Fruit fly (Drosophila melanogaster) whole organism, embryonic: ENCODE results near the gene Polr1B.

Source experiments
- CG1024 ChIP-seq: fragments of 200-800 bp; sonication (Bioruptor generic); IDR thresholded peaks from 2 replicates; pipeline ENCODE4 v1.3.6; 2022; ENCODE audit warnings: missing biosample characterization, missing genetic modification characterization
- CG11695 ChIP-seq: fragments of 200-800 bp; sonication (Bioruptor generic); IDR thresholded peaks from 3 replicates; pipeline ENCODE4 v1.3.6; 2022; ENCODE audit warnings: missing biosample characterization, missing genetic modification characterization
- CG12104 ChIP-seq: fragments of 200-800 bp; sonication (Bioruptor generic); optimal IDR thresholded peaks from 3 replicates; lab custom pipeline; 2016; ENCODE audit warnings: missing biosample characterization, missing genetic modification characterization
- CG12236 ChIP-seq: fragments of 200-800 bp; sonication (Bioruptor generic); optimal IDR thresholded peaks from 2 replicates; lab custom pipeline; 2016; ENCODE audit warnings: missing biosample characterization, missing genetic modification characterization
- CG12744 ChIP-seq: fragments of 200-800 bp; sonication (Bioruptor generic); optimal IDR thresholded peaks from 2 replicates; lab custom pipeline; 2016; ENCODE audit warnings: missing biosample characterization, missing genetic modification characterization
- CG13894 ChIP-seq: fragments of 200-800 bp; sonication (Bioruptor generic); optimal IDR thresholded peaks from 3 replicates; lab custom pipeline; 2018; ENCODE audit warnings: missing biosample characterization, mild to moderate bottlenecking, missing genetic modification characterization, moderate library complexity
- CG14050 ChIP-seq: fragments of 200-800 bp; sonication (Bioruptor generic); IDR thresholded peaks from 3 replicates; pipeline ENCODE4 v1.3.6; 2022; ENCODE audit warnings: missing biosample characterization, missing genetic modification characterization
- CG14710 ChIP-seq: fragments of 200-800 bp; sonication (Bioruptor generic); optimal IDR thresholded peaks from 3 replicates; lab custom pipeline; 2019; ENCODE audit warnings: missing biosample characterization, mild to moderate bottlenecking, missing genetic modification characterization, moderate library complexity
- CG16815 ChIP-seq: fragments of 200-800 bp; sonication (Bioruptor generic); optimal IDR thresholded peaks from 3 replicates; lab custom pipeline; 2017; ENCODE audit warnings: missing biosample characterization, mild to moderate bottlenecking, missing genetic modification characterization
- CG1792 ChIP-seq: fragments of 200-800 bp; sonication (Bioruptor generic); optimal IDR thresholded peaks from 2 replicates; lab custom pipeline; 2016; ENCODE audit warnings: missing biosample characterization, missing genetic modification characterization
- CG2712 ChIP-seq: fragments of 200-800 bp; optimal IDR thresholded peaks from 3 replicates; lab custom pipeline; 2019; ENCODE audit warnings: missing biosample characterization, mild to moderate bottlenecking, missing genetic modification characterization, moderate library complexity
- CG2875 ChIP-seq: fragments of 200-800 bp; sonication (Bioruptor generic); optimal IDR thresholded peaks from 2 replicates; lab custom pipeline; 2017; ENCODE audit warnings: missing biosample characterization, mild to moderate bottlenecking, missing genetic modification characterization, missing genetic modification reagents
- CG30403 ChIP-seq: fragments of 200-800 bp; sonication (Bioruptor generic); optimal IDR thresholded peaks from 3 replicates; lab custom pipeline; 2016; ENCODE audit warnings: missing biosample characterization, missing genetic modification characterization
- CG3065 ChIP-seq: fragments of 200-800 bp; sonication (Bioruptor generic); optimal IDR thresholded peaks from 2 replicates; lab custom pipeline; 2016; ENCODE audit warnings: missing biosample characterization, missing genetic modification characterization
- CG33557 ChIP-seq: fragments of 200-800 bp; sonication (Bioruptor generic); optimal IDR thresholded peaks from 2 replicates; lab custom pipeline; 2019; ENCODE audit warnings: missing biosample characterization, mild to moderate bottlenecking, missing genetic modification characterization, moderate library complexity
- CG43689 ChIP-seq: fragments of 200-800 bp; sonication (Bioruptor generic); IDR thresholded peaks from 2 replicates; pipeline ENCODE4 v1.3.6; 2022; ENCODE audit warnings: missing biosample characterization, missing genetic modification characterization
- CG4854 ChIP-seq: fragments of 200-800 bp; sonication (Bioruptor generic); optimal IDR thresholded peaks from 2 replicates; lab custom pipeline; 2016; ENCODE audit warnings: missing biosample characterization, missing genetic modification characterization, inconsistent platforms
- CG5953 ChIP-seq: fragments of 200-800 bp; sonication (Bioruptor generic); IDR thresholded peaks from 2 replicates; pipeline ENCODE4 v1.3.6; 2022; ENCODE audit warnings: missing biosample characterization, missing genetic modification characterization
- CG6791 ChIP-seq: fragments of 200-800 bp; sonication (Bioruptor generic); IDR thresholded peaks from 3 replicates; pipeline ENCODE4 v1.3.6; 2022; ENCODE audit warnings: missing biosample characterization, missing genetic modification characterization; ENCODE audit not compliant: partially characterized antibody
- CG7839 ChIP-seq: fragments of 200-800 bp; sonication (Bioruptor generic); optimal IDR thresholded peaks from 3 replicates; lab custom pipeline; 2018; ENCODE audit warnings: missing biosample characterization, mild to moderate bottlenecking, missing genetic modification characterization, moderate library complexity
- CG8388 ChIP-seq: fragments of 200-800 bp; sonication (Bioruptor generic); optimal IDR thresholded peaks from 2 replicates; lab custom pipeline; 2019; ENCODE audit warnings: missing biosample characterization, mild to moderate bottlenecking, missing genetic modification characterization, moderate library complexity
- D ChIP-seq, 2 experiments: fragments of 200-800 bp in 1 of 2; fragments of >200 bp in 1 of 2; sonication (Bioruptor generic) in 1 of 2; optimal IDR thresholded peaks; 2 replicates in 1 of 2; 3 replicates in 1 of 2; lab custom pipeline; 2017; ENCODE audit warnings: mild to moderate bottlenecking in 1 of 2, missing biosample characterization in 1 of 2, missing genetic modification characterization in 1 of 2, missing genetic modification reagents in 1 of 2
- ERR ChIP-seq: fragments of 200-800 bp; sonication (Bioruptor generic); optimal IDR thresholded peaks from 2 replicates; lab custom pipeline; 2016; ENCODE audit warnings: missing biosample characterization, missing genetic modification characterization
- Eip74EF ChIP-seq, 2 experiments: fragments of 200-800 bp in 1 of 2; fragments of >200 bp in 1 of 2; sonication (Bioruptor generic) in 1 of 2; optimal IDR thresholded peaks; 2 replicates each; lab custom pipeline; 2017 to 2019; ENCODE audit warnings: missing biosample characterization in 2 of 2, missing genetic modification characterization in 2 of 2, mild to moderate bottlenecking in 1 of 2, moderate library complexity in 1 of 2
- Gsc ChIP-seq: fragments of 200-800 bp; sonication (Bioruptor generic); IDR thresholded peaks from 2 replicates; pipeline ENCODE4 v1.3.6; 2022; ENCODE audit warnings: missing biosample characterization, missing genetic modification characterization
- Gug ChIP-seq: fragments of 200-800 bp; sonication (Bioruptor generic); IDR thresholded peaks from 4 replicates; pipeline ENCODE4 v1.3.6; 2022; ENCODE audit warnings: missing biosample characterization, missing genetic modification characterization
- Hr51 ChIP-seq, 2 experiments: fragments of 200-800 bp; sonication (Bioruptor generic); optimal IDR thresholded peaks; 2 replicates in 1 of 2; 3 replicates in 1 of 2; lab custom pipeline; 2016 to 2018; ENCODE audit warnings: missing biosample characterization in 2 of 2, missing genetic modification characterization in 2 of 2, mild to moderate bottlenecking in 1 of 2, moderate library complexity in 1 of 2
- Kr ChIP-seq: fragments of 200-800 bp; sonication (Bioruptor generic); optimal IDR thresholded peaks from 2 replicates; lab custom pipeline; 2017; ENCODE audit warnings: missing biosample characterization, mild to moderate bottlenecking, missing genetic modification characterization
- Oli ChIP-seq: fragments of 200-800 bp; sonication (Bioruptor generic); optimal IDR thresholded peaks from 2 replicates; lab custom pipeline; 2018; ENCODE audit warnings: missing biosample characterization, mild to moderate bottlenecking, missing genetic modification characterization, moderate library complexity
- Sox100B ChIP-seq: fragments of 200-800 bp; sonication (Bioruptor generic); optimal IDR thresholded peaks from 3 replicates; lab custom pipeline; 2018; ENCODE audit warnings: missing biosample characterization, mild to moderate bottlenecking, missing genetic modification characterization
- Spps ChIP-seq: fragments of 200-800 bp; sonication (Bioruptor generic); optimal IDR thresholded peaks from 2 replicates; lab custom pipeline; 2018; ENCODE audit warnings: missing biosample characterization, mild to moderate bottlenecking, missing genetic modification characterization
- ab ChIP-seq: fragments of 200-800 bp; sonication (Bioruptor generic); optimal IDR thresholded peaks from 2 replicates; lab custom pipeline; 2016; ENCODE audit warnings: missing biosample characterization, missing genetic modification characterization
- bsh ChIP-seq, 2 experiments: fragments of 200-800 bp; sonication (Bioruptor generic); optimal IDR thresholded peaks; 2 replicates each; lab custom pipeline; 2017 to 2018; ENCODE audit warnings: mild to moderate bottlenecking in 2 of 2, missing biosample characterization in 2 of 2, missing genetic modification characterization in 2 of 2, moderate library complexity in 1 of 2
- btn ChIP-seq: fragments of 200-800 bp; sonication (Bioruptor generic); optimal IDR thresholded peaks from 2 replicates; lab custom pipeline; 2016; ENCODE audit warnings: missing biosample characterization, missing genetic modification characterization
- cad ChIP-seq: fragments of >200 bp; optimal IDR thresholded peaks from 2 replicates; lab custom pipeline; 2017; ENCODE audit warnings: missing biosample characterization, missing genetic modification characterization
- ci ChIP-seq: fragments of 200-800 bp; sonication (Bioruptor generic); IDR thresholded peaks from 3 replicates; pipeline ENCODE4 v1.3.6; 2022; ENCODE audit warnings: missing biosample characterization, missing genetic modification characterization
- corto ChIP-seq: fragments of 200-800 bp; sonication (Bioruptor generic); optimal IDR thresholded peaks from 2 replicates; lab custom pipeline; 2016; ENCODE audit warnings: missing biosample characterization, mild to moderate bottlenecking, missing genetic modification characterization, moderate library complexity
- crp ChIP-seq, 2 experiments: fragments of 200-800 bp; sonication (Bioruptor generic); optimal IDR thresholded peaks; 2 replicates in 1 of 2; 3 replicates in 1 of 2; lab custom pipeline; 2017; ENCODE audit warnings: missing biosample characterization in 2 of 2, missing genetic modification characterization in 2 of 2, mild to moderate bottlenecking in 1 of 2, moderate library complexity in 1 of 2
- dmrt99B ChIP-seq: fragments of 200-800 bp; sonication (Bioruptor generic); optimal IDR thresholded peaks from 2 replicates; lab custom pipeline; 2018; ENCODE audit warnings: missing biosample characterization, mild to moderate bottlenecking, missing genetic modification characterization, moderate library complexity
- esg ChIP-seq: fragments of 200-800 bp; sonication (Bioruptor generic); conservative IDR thresholded peaks from 2 replicates; pipeline ENCODE4 v1.3.6; 2022; ENCODE audit warnings: missing biosample characterization, missing genetic modification characterization
- exex ChIP-seq: fragments of 200-800 bp; sonication (Bioruptor generic); optimal IDR thresholded peaks from 4 replicates; lab custom pipeline; 2018; ENCODE audit warnings: missing biosample characterization, mild to moderate bottlenecking, missing genetic modification characterization, moderate library complexity
- h ChIP-seq: fragments of >200 bp; optimal IDR thresholded peaks from 2 replicates; lab custom pipeline; 2017
- jing ChIP-seq: fragments of 200-800 bp; sonication (Bioruptor generic); optimal IDR thresholded peaks from 2 replicates; lab custom pipeline; 2018; ENCODE audit warnings: missing biosample characterization, mild to moderate bottlenecking, missing genetic modification characterization
- lola ChIP-seq, 3 experiments: fragments of >200 bp in 2 of 3; fragments of 200-800 bp in 1 of 3; sonication (Bioruptor generic) in 1 of 3; optimal IDR thresholded peaks; 2 replicates each; lab custom pipeline; 2017 to 2019; ENCODE audit warnings: missing biosample characterization in 3 of 3, missing genetic modification characterization in 3 of 3, mild to moderate bottlenecking in 1 of 3, moderate library complexity in 1 of 3
- mam ChIP-seq: fragments of 200-800 bp; sonication (Bioruptor generic); optimal IDR thresholded peaks from 3 replicates; lab custom pipeline; 2016; ENCODE audit warnings: missing biosample characterization, missing genetic modification characterization
- psq ChIP-seq: fragments of 200-800 bp; sonication (Bioruptor generic); optimal IDR thresholded peaks from 2 replicates; lab custom pipeline; 2017; ENCODE audit warnings: missing biosample characterization, missing genetic modification characterization
- slp2 ChIP-seq: fragments of 200-800 bp; sonication (Bioruptor generic); optimal IDR thresholded peaks from 2 replicates; lab custom pipeline; 2016; ENCODE audit warnings: missing biosample characterization, missing genetic modification characterization
- tna ChIP-seq: fragments of 200-800 bp; sonication (Bioruptor generic); IDR thresholded peaks from 2 replicates; pipeline ENCODE4 v1.3.6; 2022; ENCODE audit warnings: missing biosample characterization, missing genetic modification characterization; ENCODE audit not compliant: partially characterized antibody
- trem ChIP-seq: fragments of 200-800 bp; optimal IDR thresholded peaks from 3 replicates; lab custom pipeline; 2019; ENCODE audit warnings: missing biosample characterization, mild to moderate bottlenecking, missing genetic modification characterization, moderate library complexity
- wdn ChIP-seq: fragments of 200-800 bp; sonication (Bioruptor generic); IDR thresholded peaks from 2 replicates; pipeline ENCODE4 v1.3.6; 2022; ENCODE audit warnings: missing biosample characterization, missing genetic modification characterization

Polr1B gene

DNA sequence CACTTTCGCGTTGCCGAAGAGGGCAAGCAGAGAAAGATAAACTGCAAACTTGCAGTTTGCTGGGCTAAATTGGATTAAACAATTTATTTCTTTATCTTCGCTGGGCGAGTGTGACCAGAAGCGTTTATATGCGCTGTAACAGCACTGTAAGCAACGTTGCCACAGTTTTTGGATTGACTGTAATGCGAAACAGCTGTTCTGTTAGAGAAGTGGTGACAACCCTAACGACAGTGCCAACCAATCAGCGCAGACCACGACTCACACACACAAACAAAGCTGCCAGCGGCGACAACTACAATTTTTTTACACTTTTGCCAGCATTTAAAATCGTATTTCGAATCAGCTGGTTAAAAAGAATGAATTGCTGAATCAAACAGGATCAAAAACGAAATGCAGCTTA is 48.8 kb downstream of the Polr1B start, which contains the start of the genes crq and shv (continued):
- TF ChIP-seq Hr51 (GFP tag; optimal IDR thresholded peaks at IDR 0.05; lab: Kevin White, UChicago) (no peak), CG14050 (no peak), Oli (tag; lab: Kevin White, UChicago) (no peak), Sox100B (GFP tag; lab: Kevin White, UChicago) (no peak), bsh (GFP tag; optimal IDR thresholded peaks at IDR 0.05; lab: Kevin White, UChicago) (no peak), h (lab: Kevin White, UChicago) (no peak), corto (GFP tag; lab: Kevin White, UChicago) (no peak), CG11695 (GFP tag; lab: Robert Waterston, UW) (no peak), CG12236 (no peak), CG14710 (tag; lab: Kevin White, UChicago) (peak; percentile 50), mam (GFP tag; lab: Kevin White, UChicago) (no peak), ab (GFP tag; lab: Kevin White, UChicago) (no peak), Gug (GFP tag; lab: Robert Waterston, UW) (no peak), CG33557 (GFP tag; lab: Kevin White, UChicago) (peak; percentile 32), ci (GFP tag; lab: Robert Waterston, UW) (0 out of 3 replicates have a peak, but pooled peaks have one; percentile 11), psq (no peak), cad (GFP tag; lab: Kevin White, UChicago) (no peak), tna (GFP tag; lab: Robert Waterston, UW) (no peak), trem (peak; percentile 54), CG12744 (GFP tag; lab: Kevin White, UChicago) (no peak), Kr (no peak), CG43689 (GFP tag; lab: Robert Waterston, UW) (no peak), CG7839 (tag; lab: Kevin White, UChicago) (no peak), CG6791 (GFP tag; lab: Robert Waterston, UW) (no peak), btn (GFP tag; lab: Kevin White, UChicago) (no peak), CG5953 (GFP tag; lab: Robert Waterston, UW) (no peak), CG16815 (GFP tag; lab: Kevin White, UChicago) (no peak), crp (GFP tag; optimal IDR thresholded peaks at IDR 0.05; lab: Kevin White, UChicago) (peak; percentile 89 to 99), D (optimal IDR thresholded peaks at IDR 0.05; lab: Kevin White, UChicago) (no peak), D (GFP tag; optimal IDR thresholded peaks at IDR 0.05; lab: Kevin White, UChicago) (no peak), wdn (GFP tag; lab: Robert Waterston, UW) (no peak), CG13894 (tag; lab: Kevin White, UChicago) (no peak), exex (no peak), CG4854 (no peak), ERR (GFP tag; lab: Kevin White, UChicago) (no peak), slp2 (GFP tag; lab: Kevin White, UChicago) (no peak), lola (GFP tag; optimal IDR thresholded peaks at IDR 0.05; lab: Kevin White, UChicago) (no peak), Eip74EF (GFP tag; optimal IDR thresholded peaks at IDR 0.05; lab: Kevin White, UChicago) (no peak), CG12104 (GFP tag; lab: Kevin White, UChicago) (no peak), CG1024 (GFP tag; lab: Robert Waterston, UW) (no peak), CG3065 (no peak), Gsc (GFP tag; lab: Robert Waterston, UW) (no peak), dmrt99B (tag; lab: Kevin White, UChicago) (no peak), CG30403 (GFP tag; lab: Kevin White, UChicago) (no peak), CG8388 (no peak), CG2875 (GFP tag; lab: Kevin White, UChicago) (no peak), jing (GFP tag; lab: Kevin White, UChicago) (no peak), CG1792 (no peak), Spps (tag; lab: Kevin White, UChicago) (no peak), esg (GFP tag; lab: Robert Waterston, UW) (no peak), CG2712 (tag; lab: Kevin White, UChicago) (peak; percentile 34)
